Fruit fly (Drosophila melanogaster): ENCODE results near the gene Sol1.
A peak's percentile ranks its signal among the peaks of the same experiment; 100 is the strongest.

The Sol1 gene

dm6 chr3R:12385949-12386348, at the start of gene Sol1:
Sol1 (plus strand) TSS chr3R:12386249.
- TF ChIP-seq Hnf4 (GFP tag; optimal IDR thresholded peaks at IDR 0.05) (no peak), psq (GFP tag; optimal IDR thresholded peaks at IDR 0.05) (no peak), Rel (GFP tag; optimal IDR thresholded peaks at IDR 0.05) (no peak), Rel (tag; optimal IDR thresholded peaks at IDR 0.05) (no peak), N (GFP tag; optimal IDR thresholded peaks at IDR 0.05) (no peak), rgr (GFP tag; optimal IDR thresholded peaks at IDR 0.05) (no peak), CG9705 (GFP tag; optimal IDR thresholded peaks at IDR 0.05) (no peak), lola (GFP tag; optimal IDR thresholded peaks at IDR 0.05) (no peak), usp (GFP tag; optimal IDR thresholded peaks at IDR 0.05) (no peak), Vsx2 (GFP tag; optimal IDR thresholded peaks at IDR 0.05; ENCODE audit: partially characterized antibody) (no peak), jim (GFP tag; optimal IDR thresholded peaks at IDR 0.05) (no peak), sage (GFP tag; optimal IDR thresholded peaks at IDR 0.05) (no peak), Jra (GFP tag; optimal IDR thresholded peaks at IDR 0.05) (no peak), Abd-B (GFP tag; optimal IDR thresholded peaks at IDR 0.05) (no peak), HLH106 (tag; optimal IDR thresholded peaks at IDR 0.05) (no peak), h (GFP tag; optimal IDR thresholded peaks at IDR 0.05) (no peak), dsf (GFP tag; optimal IDR thresholded peaks at IDR 0.05; ENCODE audit: borderline replicate concordance) (no peak), foxo (GFP tag; optimal IDR thresholded peaks at IDR 0.05) (no peak), Dif (GFP tag; optimal IDR thresholded peaks at IDR 0.05; ENCODE audit: partially characterized antibody) (no peak)

dm6 chr3R:12341374-12341773, 44.7 kb upstream of the Sol1 start, which contains the start of gene Sgsf:
Sgsf (plus strand) TSS chr3R:12341674.
- peak; percentile 63 for TF ChIP-seq h (GFP tag; optimal IDR thresholded peaks at IDR 0.05)
- TF ChIP-seq rgr (GFP tag; optimal IDR thresholded peaks at IDR 0.05): peak; percentile 35
- no peak for TF ChIP-seq N (GFP tag; optimal IDR thresholded peaks at IDR 0.05)
- no peak for TF ChIP-seq dmrt93B (GFP tag; optimal IDR thresholded peaks at IDR 0.05)
- peak; percentile 17 for TF ChIP-seq Sp1 (GFP tag; optimal IDR thresholded peaks at IDR 0.05)
- no peak for TF ChIP-seq Mio (GFP tag; optimal IDR thresholded peaks at IDR 0.05)
- TF ChIP-seq dl (GFP tag; optimal IDR thresholded peaks at IDR 0.05; ENCODE audit: insufficient read depth in 1 of 2, partially characterized antibody in 2 of 2): no peak
- peak; percentile 19 for TF ChIP-seq Hnf4 (GFP tag; optimal IDR thresholded peaks at IDR 0.05)
- TF ChIP-seq GATAd (GFP tag; optimal IDR thresholded peaks at IDR 0.05): no peak
- TF ChIP-seq CG32264 (GFP tag; optimal IDR thresholded peaks at IDR 0.05): no peak
- TF ChIP-seq Vsx2 (GFP tag; optimal IDR thresholded peaks at IDR 0.05; ENCODE audit: partially characterized antibody): no peak

dm6 chr3R:12344914-12345549, 41.0 kb upstream of the Sol1 start:
- TF ChIP-seq CG9705 (GFP tag; optimal IDR thresholded peaks at IDR 0.05) (no peak), Hr83 (GFP tag; optimal IDR thresholded peaks at IDR 0.05; ENCODE audit: poor library complexity, severe bottlenecking) (no peak), psq (GFP tag; optimal IDR thresholded peaks at IDR 0.05) (peak; percentile 15), sv (GFP tag; optimal IDR thresholded peaks at IDR 0.05) (no peak), sage (GFP tag; optimal IDR thresholded peaks at IDR 0.05) (no peak), brk (GFP tag; optimal IDR thresholded peaks at IDR 0.05) (no peak), Sp1 (GFP tag; optimal IDR thresholded peaks at IDR 0.05) (peak; percentile 31), Rel (GFP tag; optimal IDR thresholded peaks at IDR 0.05) (no peak), Rel (tag; optimal IDR thresholded peaks at IDR 0.05) (peak; percentile 93), Mio (GFP tag; optimal IDR thresholded peaks at IDR 0.05) (no peak), dl (GFP tag; optimal IDR thresholded peaks at IDR 0.05; ENCODE audit: insufficient read depth in 1 of 2, partially characterized antibody in 2 of 2) (no peak), N (GFP tag; optimal IDR thresholded peaks at IDR 0.05) (no peak), Vsx2 (GFP tag; optimal IDR thresholded peaks at IDR 0.05; ENCODE audit: partially characterized antibody) (no peak), GATAd (GFP tag; optimal IDR thresholded peaks at IDR 0.05) (no peak), dsf (GFP tag; optimal IDR thresholded peaks at IDR 0.05; ENCODE audit: borderline replicate concordance) (no peak), Dfd (GFP tag; optimal IDR thresholded peaks at IDR 0.05) (no peak), woc (GFP tag; optimal IDR thresholded peaks at IDR 0.05) (peak; percentile 10), br (GFP tag; optimal IDR thresholded peaks at IDR 0.05) (peak; percentile 9), pan (optimal IDR thresholded peaks at IDR 0.05) (no peak), HLH106 (tag; optimal IDR thresholded peaks at IDR 0.05) (peak; percentile 46), h (GFP tag; optimal IDR thresholded peaks at IDR 0.05) (peak; percentile 33), rgr (GFP tag; optimal IDR thresholded peaks at IDR 0.05) (peak; percentile 0), Abd-B (GFP tag; optimal IDR thresholded peaks at IDR 0.05) (no peak), fru (GFP tag; optimal IDR thresholded peaks at IDR 0.05) (peak; percentile 44), Hnf4 (GFP tag; optimal IDR thresholded peaks at IDR 0.05) (no peak), jim (GFP tag; optimal IDR thresholded peaks at IDR 0.05) (no peak), CrebA (GFP tag; optimal IDR thresholded peaks at IDR 0.05; ENCODE audit: borderline replicate concordance) (no peak), Jra (GFP tag; optimal IDR thresholded peaks at IDR 0.05) (no peak), usp (GFP tag; optimal IDR thresholded peaks at IDR 0.05) (no peak), ey (GFP tag; optimal IDR thresholded peaks at IDR 0.05) (peak; percentile 37), OdsH (GFP tag; optimal IDR thresholded peaks at IDR 0.05) (peak; percentile 20), Dif (GFP tag; optimal IDR thresholded peaks at IDR 0.05; ENCODE audit: partially characterized antibody) (no peak), tai (GFP tag; optimal IDR thresholded peaks at IDR 0.05) (no peak), lola (GFP tag; optimal IDR thresholded peaks at IDR 0.05) (no peak), Myc (optimal IDR thresholded peaks at IDR 0.05) (no peak), CG32264 (GFP tag; optimal IDR thresholded peaks at IDR 0.05) (no peak), foxo (GFP tag; optimal IDR thresholded peaks at IDR 0.05) (peak in 1 of 2 experiments; percentile 35), dmrt93B (GFP tag; optimal IDR thresholded peaks at IDR 0.05) (peak; percentile 36), Hr78 (GFP tag; optimal IDR thresholded peaks at IDR 0.05) (no peak)
